Worm (Caenorhabditis elegans): Measurements from ENCODE around the gene AH9.3.

Gene AH9.3

ce11 chrX:2246908-2247307, 14.0 kb downstream of the AH9.3 start, which contains the start of gene AH9.1:
TSS of gene AH9.1 (minus strand) at chrX:2247008.
- TF ChIP-seq ztf-4 (tag; optimal IDR thresholded peaks at IDR 0.05), result no peak
- TF ChIP-seq snpc-4 (tag; optimal IDR thresholded peaks at IDR 0.05), result no peak
- TF ChIP-seq nhr-237 (tag; optimal IDR thresholded peaks at IDR 0.05), result no peak
- TF ChIP-seq nhr-67 (tag; optimal IDR thresholded peaks at IDR 0.05), result no peak
- no peak for TF ChIP-seq fkh-10 (GFP tag; optimal IDR thresholded peaks at IDR 0.05)
- no peak for TF ChIP-seq elt-2 (tag; optimal IDR thresholded peaks at IDR 0.05)
- no peak for TF ChIP-seq egl-27 (tag; optimal IDR thresholded peaks at IDR 0.05)
- TF ChIP-seq ceh-82 (tag; optimal IDR thresholded peaks at IDR 0.05), result no peak
- no peak for TF ChIP-seq nhr-23 (tag; optimal IDR thresholded peaks at IDR 0.05)
- TF ChIP-seq fos-1 (tag; optimal IDR thresholded peaks at IDR 0.05), result no peak
- TF ChIP-seq fkh-2 (tag; optimal IDR thresholded peaks at IDR 0.05), result no peak
- TF ChIP-seq nhr-28 (tag; optimal IDR thresholded peaks at IDR 0.05), result no peak
- TF ChIP-seq nhr-25 (tag; optimal IDR thresholded peaks at IDR 0.05), result no peak
- no peak for TF ChIP-seq skn-1 (tag; optimal IDR thresholded peaks at IDR 0.05)
- TF ChIP-seq ZK546.5 (tag; optimal IDR thresholded peaks at IDR 0.05), result no peak
- TF ChIP-seq ceh-16 (tag; optimal IDR thresholded peaks at IDR 0.05), result no peak
- TF ChIP-seq mdl-1 (tag; optimal IDR thresholded peaks at IDR 0.05), result no peak
- no peak for TF ChIP-seq ceh-28 (tag; optimal IDR thresholded peaks at IDR 0.05)
- TF ChIP-seq unc-62 (GFP tag; optimal IDR thresholded peaks at IDR 0.05), result no peak

ce11 chrX:2242568-2243185, 18.2 kb downstream of the AH9.3 start, which contains the start of gene rpl-11.2:
TSS of gene rpl-11.2 (minus strand) at chrX:2242618.
- TF ChIP-seq mml-1 (tag; optimal IDR thresholded peaks at IDR 0.05) (no peak), unc-39 (tag; optimal IDR thresholded peaks at IDR 0.05) (peak; percentile 22), ztf-4 (tag; optimal IDR thresholded peaks at IDR 0.05) (peak; percentile 84), nhr-11 (tag; optimal IDR thresholded peaks at IDR 0.05) (peak; percentile 93), lin-15B (tag; optimal IDR thresholded peaks at IDR 0.05) (peak; percentile 97), jun-1 (tag; optimal IDR thresholded peaks at IDR 0.05) (peak; percentile 88), mdl-1 (tag; optimal IDR thresholded peaks at IDR 0.05) (no peak), tbx-2 (tag; optimal IDR thresholded peaks at IDR 0.05) (peak; percentile 87), egl-5 (tag; optimal IDR thresholded peaks at IDR 0.05) (peak; percentile 93), pqm-1 (tag; optimal IDR thresholded peaks at IDR 0.05) (peak; percentile 97), unc-62 (GFP tag; optimal IDR thresholded peaks at IDR 0.05) (peak; percentile 80), nhr-76 (tag; optimal IDR thresholded peaks at IDR 0.05) (peak; percentile 63), nhr-12 (tag; optimal IDR thresholded peaks at IDR 0.05) (no peak), zag-1 (tag; optimal IDR thresholded peaks at IDR 0.05) (peak; percentile 70), hmg-11 (tag; optimal IDR thresholded peaks at IDR 0.05) (peak; percentile 98), ceh-9 (tag; optimal IDR thresholded peaks at IDR 0.05) (no peak), ceh-28 (tag; optimal IDR thresholded peaks at IDR 0.05) (peak; percentile 93), ama-1 (optimal IDR thresholded peaks at IDR 0.05) (peak; percentile 87), elt-3 (tag; optimal IDR thresholded peaks at IDR 0.05) (peak in 1 of 3 experiments; percentile 73), ceh-82 (tag; optimal IDR thresholded peaks at IDR 0.05) (peak; percentile 78), nhr-43 (tag; optimal IDR thresholded peaks at IDR 0.05; ENCODE audit: poor library complexity, severe bottlenecking) (peak; percentile 97), nfya-1 (tag; optimal IDR thresholded peaks at IDR 0.05; ENCODE audit: insufficient read depth) (peak; percentile 99), daf-12 (tag; optimal IDR thresholded peaks at IDR 0.05) (no peak), eor-1 (tag; optimal IDR thresholded peaks at IDR 0.05) (peak in 1 of 2 experiments; percentile 58), elt-2 (tag; optimal IDR thresholded peaks at IDR 0.05) (peak; percentile 86), nhr-23 (tag; optimal IDR thresholded peaks at IDR 0.05) (peak; percentile 99), lsy-12 (tag; optimal IDR thresholded peaks at IDR 0.05) (peak; percentile 95), nhr-237 (tag; optimal IDR thresholded peaks at IDR 0.05) (no peak), fkh-2 (tag; optimal IDR thresholded peaks at IDR 0.05) (no peak), elt-1 (tag; optimal IDR thresholded peaks at IDR 0.05) (peak; percentile 90), R02D3.7 (tag; optimal IDR thresholded peaks at IDR 0.05) (peak; percentile 87), fkh-10 (GFP tag; optimal IDR thresholded peaks at IDR 0.05) (peak; percentile 96), ztf-11 (tag; optimal IDR thresholded peaks at IDR 0.05) (no peak), sea-2 (GFP tag; optimal IDR thresholded peaks at IDR 0.05) (peak; percentile 86), nhr-28 (tag; optimal IDR thresholded peaks at IDR 0.05) (no peak), fos-1 (tag; optimal IDR thresholded peaks at IDR 0.05) (peak; percentile 4), lin-39 (tag; optimal IDR thresholded peaks at IDR 0.05) (peak; percentile 98), ZK546.5 (tag; optimal IDR thresholded peaks at IDR 0.05) (peak; percentile 96), nhr-25 (tag; optimal IDR thresholded peaks at IDR 0.05) (peak; percentile 100), pha-4 (tag; optimal IDR thresholded peaks at IDR 0.05) (peak; percentile 99), snpc-4 (tag; optimal IDR thresholded peaks at IDR 0.05) (peak; percentile 94), aly-2 (tag; optimal IDR thresholded peaks at IDR 0.05) (peak; percentile 24), nhr-67 (tag; optimal IDR thresholded peaks at IDR 0.05) (no peak), ceh-16 (tag; optimal IDR thresholded peaks at IDR 0.05) (peak; percentile 74), skn-1 (tag; optimal IDR thresholded peaks at IDR 0.05) (peak; percentile 92), nhr-77 (tag; optimal IDR thresholded peaks at IDR 0.05) (peak; percentile 86), egl-27 (tag; optimal IDR thresholded peaks at IDR 0.05) (peak; percentile 91)
